Fruit fly (Drosophila melanogaster) whole organism, prepupa: ENCODE data around the gene CG8312.

ENCODE experiments used
- Blimp-1 ChIP-seq: fragments of 200-800 bp; sonication (Bioruptor generic); optimal IDR thresholded peaks from 3 replicates; lab custom pipeline; 2017; ENCODE audit warnings: missing biosample characterization, missing genetic modification characterization, mild to moderate bottlenecking, moderate library complexity, missing genetic modification reagents
- CG10631 ChIP-seq: fragments of 200-800 bp; sonication (Bioruptor generic); optimal IDR thresholded peaks from 2 replicates; lab custom pipeline; 2016; ENCODE audit warnings: missing biosample characterization, missing genetic modification characterization
- CG10669 ChIP-seq: fragments of 200-800 bp; sonication (Bioruptor generic); optimal IDR thresholded peaks from 3 replicates; lab custom pipeline; 2018; ENCODE audit warnings: missing biosample characterization, mild to moderate bottlenecking, missing genetic modification characterization, moderate library complexity
- CG32006 ChIP-seq: fragments of 200-800 bp; sonication (Bioruptor generic); optimal IDR thresholded peaks from 3 replicates; lab custom pipeline; 2017; ENCODE audit warnings: missing biosample characterization, mild to moderate bottlenecking, missing genetic modification characterization
- CG8632 ChIP-seq: fragments of 200-800 bp; sonication (Bioruptor generic); optimal IDR thresholded peaks from 3 replicates; lab custom pipeline; 2016; ENCODE audit warnings: missing biosample characterization, missing genetic modification characterization
- OdsH ChIP-seq: fragments of 200-800 bp; sonication (Bioruptor generic); optimal IDR thresholded peaks from 3 replicates; lab custom pipeline; 2016; ENCODE audit warnings: missing biosample characterization, missing genetic modification characterization
- Smox ChIP-seq: fragments of 200-800 bp; sonication (Bioruptor generic); optimal IDR thresholded peaks from 3 replicates; lab custom pipeline; 2016; ENCODE audit warnings: missing biosample characterization, missing genetic modification characterization
- Sox15 ChIP-seq: fragments of 200-800 bp; sonication (Bioruptor generic); optimal IDR thresholded peaks from 3 replicates; lab custom pipeline; 2016; ENCODE audit warnings: missing biosample characterization, missing genetic modification characterization
- achi ChIP-seq: fragments of 200-800 bp; sonication (Bioruptor generic); optimal IDR thresholded peaks from 3 replicates; lab custom pipeline; 2016; ENCODE audit warnings: missing biosample characterization, missing genetic modification characterization
- esn ChIP-seq: fragments of 200-800 bp; sonication (Bioruptor generic); optimal IDR thresholded peaks from 2 replicates; lab custom pipeline; 2016; ENCODE audit warnings: missing biosample characterization, mild to moderate bottlenecking, missing genetic modification characterization, moderate library complexity

dm6 chr3R:9626266-9626665 is 35.2 kb downstream of the CG8312 start:
- TF ChIP-seq OdsH (GFP tag; lab: Kevin White, UChicago) (no peak), achi (GFP tag; lab: Kevin White, UChicago) (no peak), Sox15 (GFP tag; lab: Kevin White, UChicago) (no peak), CG32006 (GFP tag; lab: Kevin White, UChicago) (no peak), esn (GFP tag; lab: Kevin White, UChicago) (no peak), CG10669 (no peak), Smox (GFP tag; lab: Kevin White, UChicago) (no peak), CG8632 (GFP tag; lab: Kevin White, UChicago) (no peak), CG10631 (GFP tag; lab: Kevin White, UChicago) (no peak), Blimp-1 (GFP tag; lab: Kevin White, UChicago) (no peak)
